Worm (Caenorhabditis elegans) whole organism, early embryonic: ENCODE data around the gene gyf-1.

Experiments
- F13C5.2 ChIP-seq: sonication (generic microtip); optimal IDR thresholded peaks from 2 replicates; lab custom pipeline; 2017; ENCODE audit warnings: mild to moderate bottlenecking, missing genetic modification characterization, inconsistent platforms, missing compliant biosample characterization
- aly-1 ChIP-seq: sonication (generic microtip); optimal IDR thresholded peaks from 2 replicates; lab custom pipeline; 2016; ENCODE audit warnings: missing genetic modification characterization, missing compliant biosample characterization
- ama-1 ChIP-seq: fragments of 150-350 bp; optimal IDR thresholded peaks from 2 replicates; lab custom pipeline; 2014
- ceh-13 ChIP-seq: fragments of 200-800 bp; sonication (Bioruptor generic); optimal IDR thresholded peaks from 2 replicates; lab custom pipeline; 2018; ENCODE audit warnings: mild to moderate bottlenecking, missing genetic modification characterization, missing compliant biosample characterization
- ets-7 ChIP-seq: sonication (generic microtip); optimal IDR thresholded peaks from 2 replicates; lab custom pipeline; 2016; ENCODE audit warnings: missing genotype, missing genetic modification characterization, missing compliant biosample characterization
- flt-1 ChIP-seq: fragments of 200-800 bp; sonication (Bioruptor generic); IDR thresholded peaks from 2 replicates; pipeline ENCODE4 v1.3.6; 2022; ENCODE audit warnings: missing genetic modification characterization, missing compliant biosample characterization
- hmbx-1 ChIP-seq: sonication (generic microtip); optimal IDR thresholded peaks from 2 replicates; lab custom pipeline; 2016; ENCODE audit warnings: mild to moderate bottlenecking, missing genetic modification characterization, missing compliant biosample characterization
- hmg-4 ChIP-seq: fragments of 200-800 bp; sonication (Bioruptor generic); optimal IDR thresholded peaks from 2 replicates; lab custom pipeline; 2018; ENCODE audit warnings: mild to moderate bottlenecking, missing genetic modification characterization, missing compliant biosample characterization
- hnd-1 ChIP-seq: sonication (generic microtip); optimal IDR thresholded peaks from 2 replicates; lab custom pipeline; 2016; ENCODE audit warnings: missing genetic modification characterization, missing compliant biosample characterization
- pes-1 ChIP-seq: fragments of 200-800 bp; sonication (Bioruptor generic); IDR thresholded peaks from 2 replicates; pipeline ENCODE4 v1.3.6; 2022; ENCODE audit warnings: missing genetic modification reagents, missing genetic modification characterization, missing compliant biosample characterization
- scrt-1 ChIP-seq: fragments of 200-800 bp; sonication (Bioruptor generic); IDR thresholded peaks from 2 replicates; pipeline ENCODE4 v1.3.6; 2022; ENCODE audit warnings: missing genetic modification characterization, missing compliant biosample characterization
- sea-1 ChIP-seq: fragments of 200-800 bp; sonication (Bioruptor generic); conservative IDR thresholded peaks from 2 replicates; pipeline ENCODE4 v1.3.6; 2022; ENCODE audit warnings: missing genetic modification characterization, missing compliant biosample characterization
- tbx-11 ChIP-seq: fragments of 200-800 bp; sonication (Bioruptor generic); IDR thresholded peaks from 2 replicates; pipeline ENCODE4 v1.3.6; 2022; ENCODE audit warnings: missing genetic modification characterization, missing compliant biosample characterization
- tbx-37 ChIP-seq: fragments of 200-800 bp; sonication (Bioruptor generic); conservative IDR thresholded peaks from 2 replicates; pipeline ENCODE4 v1.3.6; 2022; ENCODE audit warnings: missing genetic modification reagents, missing genetic modification characterization, missing compliant biosample characterization

DNA sequence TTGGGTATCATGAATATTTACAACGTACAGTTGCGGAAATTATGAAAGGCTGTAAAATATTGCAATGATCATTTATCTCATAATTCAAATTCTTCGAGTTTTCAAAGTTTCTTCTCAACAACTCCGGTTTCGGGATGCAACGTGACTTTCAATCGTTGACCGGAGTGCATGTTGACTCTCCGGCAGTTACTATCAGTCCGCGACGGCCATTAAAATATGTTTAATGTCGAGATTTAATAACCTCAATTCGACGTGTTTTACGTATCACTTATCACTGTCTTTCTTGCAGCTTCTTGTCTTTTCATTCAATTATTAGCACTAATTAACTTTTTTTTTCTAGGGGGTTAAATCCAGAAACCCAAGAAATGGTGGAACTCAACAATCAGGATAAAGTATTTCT, 34.2 kb downstream of the gyf-1 start, which contains the start of gene tsp-10:
- TF ChIP-seq flt-1 (GFP tag; lab: Robert Waterston, UW) (no peak), hnd-1 (tag; lab: Kevin White, UChicago) (no peak), ama-1 (no peak), sea-1 (GFP tag; lab: Robert Waterston, UW) (no peak), pes-1 (GFP tag; lab: Robert Waterston, UW) (no peak), ets-7 (tag; lab: Kevin White, UChicago) (no peak), hmg-4 (GFP tag; lab: Kevin White, UChicago) (no peak), ceh-13 (GFP tag; lab: Kevin White, UChicago) (no peak), tbx-37 (GFP tag; lab: Robert Waterston, UW) (no peak), hmbx-1 (tag; lab: Kevin White, UChicago) (no peak), F13C5.2 (tag; lab: Kevin White, UChicago) (no peak), scrt-1 (GFP tag; lab: Robert Waterston, UW) (no peak), aly-1 (no peak), tbx-11 (GFP tag; lab: Robert Waterston, UW) (no peak)
